Worm (Caenorhabditis elegans) whole organism, young adult: Measurements from ENCODE around the gene F41F3.9.

Source experiments
- F52B5.7 ChIP-seq: sonication (generic microtip); optimal IDR thresholded peaks from 2 replicates; lab custom pipeline; 2016; ENCODE audit warnings: mild to moderate bottlenecking, missing genetic modification characterization, missing compliant biosample characterization
- bed-1 ChIP-seq: fragments of 200-800 bp; sonication (Bioruptor generic); IDR thresholded peaks from 2 replicates; pipeline ENCODE4 v1.3.6; 2022; ENCODE audit warnings: missing genetic modification reagents, missing genetic modification characterization, missing compliant biosample characterization
- efl-1 ChIP-seq: fragments of 150-350 bp; optimal IDR thresholded peaks from 2 replicates; lab custom pipeline; 2014; ENCODE audit warnings: missing biosample characterization, missing genetic modification reagents, missing genetic modification characterization
- egl-44 ChIP-seq: fragments of 200-800 bp; sonication (Bioruptor generic); IDR thresholded peaks from 2 replicates; pipeline ENCODE4 v1.3.6; 2022; ENCODE audit warnings: missing genetic modification reagents, missing genetic modification characterization, missing compliant biosample characterization
- mel-28 ChIP-seq: sonication (generic microtip); optimal IDR thresholded peaks from 2 replicates; lab custom pipeline; 2016; ENCODE audit warnings: borderline replicate concordance, mild to moderate bottlenecking, missing genetic modification characterization, missing compliant biosample characterization
- mxl-1 ChIP-seq: sonication (generic microtip); optimal IDR thresholded peaks from 2 replicates; lab custom pipeline; 2016; ENCODE audit warnings: missing genetic modification characterization, missing compliant biosample characterization
- nhr-27 ChIP-seq: fragments of 200-800 bp; sonication (Bioruptor generic); optimal IDR thresholded peaks from 2 replicates; lab custom pipeline; 2018; ENCODE audit warnings: mild to moderate bottlenecking, missing genetic modification characterization, moderate library complexity, missing compliant biosample characterization
- snpc-4 ChIP-seq, 5 experiments: fragments of 150-350 bp in 1 of 5; sonication (generic microtip) in 4 of 5; optimal IDR thresholded peaks; 2 replicates each; lab custom pipeline; 2014 to 2018; ENCODE audit warnings: missing genetic modification characterization in 5 of 5, missing biosample characterization in 3 of 5, antibody characterized with exemption in 2 of 5, mild to moderate bottlenecking in 2 of 5, missing compliant biosample characterization in 2 of 5, missing genotype in 2 of 5, moderate library complexity in 2 of 5, missing genetic modification reagents in 1 of 5
- unc-62 ChIP-seq: fragments of 150-350 bp; optimal IDR thresholded peaks from 2 replicates; lab custom pipeline; 2014; ENCODE audit warnings: missing biosample characterization, missing genetic modification reagents, missing genetic modification characterization
- ztf-3 ChIP-seq: fragments of 200-800 bp; sonication (Bioruptor generic); optimal IDR thresholded peaks from 2 replicates; lab custom pipeline; 2018; ENCODE audit warnings: mild to moderate bottlenecking, missing genetic modification characterization, missing compliant biosample characterization

DNA sequence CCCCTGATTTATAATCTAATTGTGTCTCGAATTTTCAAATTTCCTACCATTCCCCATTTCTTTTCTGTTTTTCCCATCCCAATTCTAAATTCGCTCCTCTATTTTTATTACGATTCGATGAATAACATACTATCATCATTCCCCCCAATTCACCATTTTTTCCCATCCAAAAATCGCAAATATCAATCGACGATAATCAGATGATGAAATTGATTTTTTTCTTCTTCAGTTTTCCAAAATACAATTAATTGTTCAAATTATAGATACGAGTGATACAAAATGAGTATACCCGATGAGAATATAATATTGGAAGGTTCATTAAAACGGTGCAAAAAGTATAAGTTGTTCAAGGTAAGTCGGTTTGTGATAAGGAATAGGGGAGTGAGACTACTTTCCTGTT, 12.6 kb upstream of the F41F3.9 start, which contains the start of gene soc-1:
- no peak for TF ChIP-seq mxl-1 (tag; lab: Kevin White, UChicago)
- no peak for TF ChIP-seq ztf-3 (GFP tag; lab: Kevin White, UChicago)
- TF ChIP-seq F52B5.7 = no peak
- TF ChIP-seq unc-62 = no peak
- TF ChIP-seq nhr-27 (tag; lab: Kevin White, UChicago) = no peak
- TF ChIP-seq efl-1 = no peak
- no peak for TF ChIP-seq snpc-4 (GFP tag; optimal IDR thresholded peaks at IDR 0.05; lab: Kevin White, UChicago)
- TF ChIP-seq snpc-4 (tag; optimal IDR thresholded peaks at IDR 0.05; lab: Kevin White, UChicago) = no peak
- no peak for TF ChIP-seq egl-44 (GFP tag; lab: Robert Waterston, UW)
- no peak for TF ChIP-seq mel-28 (tag; lab: Kevin White, UChicago)
- TF ChIP-seq bed-1 (GFP tag; lab: Robert Waterston, UW) = no peak
